Fruit fly (Drosophila melanogaster): ENCODE results near the gene P58IPK.

The P58IPK gene

dm6 chr3R:9595681-9596357, 9.1 kb downstream of the P58IPK start:
- TF ChIP-seq Vsx2 (GFP tag; optimal IDR thresholded peaks at IDR 0.05; ENCODE audit: partially characterized antibody) (no peak), CG9705 (GFP tag; optimal IDR thresholded peaks at IDR 0.05) (no peak), Jra (GFP tag; optimal IDR thresholded peaks at IDR 0.05) (no peak), tai (GFP tag; optimal IDR thresholded peaks at IDR 0.05) (no peak), usp (GFP tag; optimal IDR thresholded peaks at IDR 0.05) (no peak), sage (GFP tag; optimal IDR thresholded peaks at IDR 0.05) (no peak), lola (GFP tag; optimal IDR thresholded peaks at IDR 0.05) (no peak), sv (GFP tag; optimal IDR thresholded peaks at IDR 0.05) (no peak), br (GFP tag; optimal IDR thresholded peaks at IDR 0.05) (no peak), dmrt93B (GFP tag; optimal IDR thresholded peaks at IDR 0.05) (no peak), woc (GFP tag; optimal IDR thresholded peaks at IDR 0.05) (no peak)

- no peak for TF ChIP-seq dsf (GFP tag; optimal IDR thresholded peaks at IDR 0.05; ENCODE audit: borderline replicate concordance)
- TF ChIP-seq rgr (GFP tag; optimal IDR thresholded peaks at IDR 0.05): no peak
- no peak for TF ChIP-seq Hr83 (GFP tag; optimal IDR thresholded peaks at IDR 0.05; ENCODE audit: poor library complexity, severe bottlenecking)
- no peak for TF ChIP-seq ey (GFP tag; optimal IDR thresholded peaks at IDR 0.05)
- no peak for TF ChIP-seq sv (GFP tag; optimal IDR thresholded peaks at IDR 0.05)
- TF ChIP-seq Hnf4 (GFP tag; optimal IDR thresholded peaks at IDR 0.05): no peak
- no peak for TF ChIP-seq HLH106 (tag; optimal IDR thresholded peaks at IDR 0.05)
- TF ChIP-seq Dfd (GFP tag; optimal IDR thresholded peaks at IDR 0.05): no peak
- TF ChIP-seq GATAd (GFP tag; optimal IDR thresholded peaks at IDR 0.05): no peak
Observed at dm6 chr3R:9596615-9597014, 9.9 kb downstream of the P58IPK start.

dm6 chr3R:9598099-9598498, 11.4 kb downstream of the P58IPK start:
- TF ChIP-seq Myc (optimal IDR thresholded peaks at IDR 0.05) (no peak), fru (GFP tag; optimal IDR thresholded peaks at IDR 0.05) (peak; percentile 52), lola (GFP tag; optimal IDR thresholded peaks at IDR 0.05) (no peak), h (GFP tag; optimal IDR thresholded peaks at IDR 0.05) (peak; percentile 65), Vsx2 (GFP tag; optimal IDR thresholded peaks at IDR 0.05; ENCODE audit: partially characterized antibody) (no peak), rgr (GFP tag; optimal IDR thresholded peaks at IDR 0.05) (peak; percentile 50), OdsH (GFP tag; optimal IDR thresholded peaks at IDR 0.05) (peak; percentile 29), Sp1 (GFP tag; optimal IDR thresholded peaks at IDR 0.05) (peak; percentile 41), foxo (GFP tag; optimal IDR thresholded peaks at IDR 0.05) (peak in 1 of 2 experiments; percentile 70), psq (GFP tag; optimal IDR thresholded peaks at IDR 0.05) (peak; percentile 42), tai (GFP tag; optimal IDR thresholded peaks at IDR 0.05) (no peak), dl (GFP tag; optimal IDR thresholded peaks at IDR 0.05; ENCODE audit: insufficient read depth in 1 of 2, partially characterized antibody in 2 of 2) (no peak), sage (GFP tag; optimal IDR thresholded peaks at IDR 0.05) (no peak), Hr78 (GFP tag; optimal IDR thresholded peaks at IDR 0.05) (no peak), brk (GFP tag; optimal IDR thresholded peaks at IDR 0.05) (no peak), Dfd (GFP tag; optimal IDR thresholded peaks at IDR 0.05) (no peak), GATAd (GFP tag; optimal IDR thresholded peaks at IDR 0.05) (no peak), pan (optimal IDR thresholded peaks at IDR 0.05) (no peak), dsf (GFP tag; optimal IDR thresholded peaks at IDR 0.05; ENCODE audit: borderline replicate concordance) (no peak), Hnf4 (GFP tag; optimal IDR thresholded peaks at IDR 0.05) (peak; percentile 24), jim (GFP tag; optimal IDR thresholded peaks at IDR 0.05) (no peak), sv (GFP tag; optimal IDR thresholded peaks at IDR 0.05) (no peak), Abd-B (GFP tag; optimal IDR thresholded peaks at IDR 0.05) (no peak), ey (GFP tag; optimal IDR thresholded peaks at IDR 0.05) (peak; percentile 53), br (GFP tag; optimal IDR thresholded peaks at IDR 0.05) (peak; percentile 59), N (GFP tag; optimal IDR thresholded peaks at IDR 0.05) (no peak), Rel (GFP tag; optimal IDR thresholded peaks at IDR 0.05) (no peak), Rel (tag; optimal IDR thresholded peaks at IDR 0.05) (no peak), dmrt93B (GFP tag; optimal IDR thresholded peaks at IDR 0.05) (peak; percentile 21), HLH106 (tag; optimal IDR thresholded peaks at IDR 0.05) (peak; percentile 55)

dm6 chr3R:9600558-9600959, 13.8 kb downstream of the P58IPK start:
- no peak for TF ChIP-seq Jra (GFP tag; optimal IDR thresholded peaks at IDR 0.05)
- TF ChIP-seq Hnf4 (GFP tag; optimal IDR thresholded peaks at IDR 0.05): no peak
- no peak for TF ChIP-seq Dif (GFP tag; optimal IDR thresholded peaks at IDR 0.05; ENCODE audit: partially characterized antibody)
- TF ChIP-seq Myc (optimal IDR thresholded peaks at IDR 0.05): no peak
- peak; percentile 27 for TF ChIP-seq OdsH (GFP tag; optimal IDR thresholded peaks at IDR 0.05)
- TF ChIP-seq Sp1 (GFP tag; optimal IDR thresholded peaks at IDR 0.05): peak; percentile 51
- TF ChIP-seq HLH106 (tag; optimal IDR thresholded peaks at IDR 0.05): no peak
- peak in 1 of 2 experiments; percentile 41 for TF ChIP-seq foxo (GFP tag; optimal IDR thresholded peaks at IDR 0.05)
- no peak for TF ChIP-seq tai (GFP tag; optimal IDR thresholded peaks at IDR 0.05)
- TF ChIP-seq usp (GFP tag; optimal IDR thresholded peaks at IDR 0.05): no peak
- peak; percentile 31 for TF ChIP-seq h (GFP tag; optimal IDR thresholded peaks at IDR 0.05)
- no peak for TF ChIP-seq Vsx2 (GFP tag; optimal IDR thresholded peaks at IDR 0.05; ENCODE audit: partially characterized antibody)
- no peak for TF ChIP-seq CrebA (GFP tag; optimal IDR thresholded peaks at IDR 0.05; ENCODE audit: borderline replicate concordance)
- TF ChIP-seq psq (GFP tag; optimal IDR thresholded peaks at IDR 0.05): peak; percentile 30
- TF ChIP-seq Mio (GFP tag; optimal IDR thresholded peaks at IDR 0.05): no peak
- TF ChIP-seq rgr (GFP tag; optimal IDR thresholded peaks at IDR 0.05): peak; percentile 20
- no peak for TF ChIP-seq Hr78 (GFP tag; optimal IDR thresholded peaks at IDR 0.05)
- TF ChIP-seq lola (GFP tag; optimal IDR thresholded peaks at IDR 0.05): no peak
